Fruit fly (Drosophila melanogaster): ENCODE data around the gene CG32086.
A peak's percentile ranks its signal among the peaks of the same experiment; 100 is the strongest.

CG32086 gene

dm6 chr3L:11555662-11556460 is 28.0 kb downstream of the CG32086 start (continued):
- peak; percentile 41 for TF ChIP-seq CG33213 (GFP tag; optimal IDR thresholded peaks at IDR 0.05)
- TF ChIP-seq CG32772 (GFP tag; IDR thresholded peaks at IDR 0.05), result peak; percentile 46; the same call in 1 of the 2 replicates
- no peak for TF ChIP-seq jigr1 (GFP tag; IDR thresholded peaks at IDR 0.05)
- peak in 1 of 2 experiments; percentile 87 for TF ChIP-seq Eip74EF (GFP tag; optimal IDR thresholded peaks at IDR 0.05)
- peak; percentile 62 for TF ChIP-seq CG18619 (GFP tag; optimal IDR thresholded peaks at IDR 0.05)
- peak; percentile 61 for TF ChIP-seq CG2875 (GFP tag; optimal IDR thresholded peaks at IDR 0.05)
- TF ChIP-seq CG4707 (GFP tag; optimal IDR thresholded peaks at IDR 0.05), result peak; percentile 30
- TF ChIP-seq CG8924 (tag; optimal IDR thresholded peaks at IDR 0.05), result peak; percentile 88
- no peak for TF ChIP-seq pfk (GFP tag; optimal IDR thresholded peaks at IDR 0.05)
- TF ChIP-seq Stat92E (GFP tag; optimal IDR thresholded peaks at IDR 0.05), result no peak
- no peak for TF ChIP-seq D19B (GFP tag; optimal IDR thresholded peaks at IDR 0.05)
- no peak for TF ChIP-seq luna (GFP tag; optimal IDR thresholded peaks at IDR 0.05)
- TF ChIP-seq sob (GFP tag; IDR thresholded peaks at IDR 0.05), result peak; percentile 28; the same call in 1 of the 2 replicates
- no peak for TF ChIP-seq pum (GFP tag; optimal IDR thresholded peaks at IDR 0.05)
- no peak for TF ChIP-seq CG11560 (tag; IDR thresholded peaks at IDR 0.05)
- peak; percentile 69 for TF ChIP-seq CG3281 (GFP tag; optimal IDR thresholded peaks at IDR 0.05)
- peak; percentile 52; the same call in 1 of the 2 replicates for TF ChIP-seq Ada2b (GFP tag; IDR thresholded peaks at IDR 0.05)
- peak; percentile 90 for TF ChIP-seq CG2712 (tag; optimal IDR thresholded peaks at IDR 0.05)
- TF ChIP-seq Fer1 (GFP tag; optimal IDR thresholded peaks at IDR 0.05), result peak; percentile 41
- no peak for TF ChIP-seq sim (GFP tag; IDR thresholded peaks at IDR 0.05)
- peak; percentile 36 for TF ChIP-seq Mes4 (GFP tag; optimal IDR thresholded peaks at IDR 0.05)
- peak; percentile 31 for TF ChIP-seq da (GFP tag; optimal IDR thresholded peaks at IDR 0.05)
- peak; percentile 10 for TF ChIP-seq CG11723 (GFP tag; optimal IDR thresholded peaks at IDR 0.05)
- TF ChIP-seq Hr51 (GFP tag; optimal IDR thresholded peaks at IDR 0.05), result peak in 1 of 2 experiments; percentile 87
- TF ChIP-seq pan (optimal IDR thresholded peaks at IDR 0.05), result no peak
- peak in 1 of 2 experiments; percentile 58 for TF ChIP-seq pan (GFP tag; optimal IDR thresholded peaks at IDR 0.05 in 1 of 2, IDR thresholded peaks at IDR 0.05 in 1 of 2)
- TF ChIP-seq Sin3A (optimal IDR thresholded peaks at IDR 0.05), result no peak
- TF ChIP-seq CG32532 (GFP tag; IDR thresholded peaks at IDR 0.05), result peak; percentile 65
- TF ChIP-seq Rx (GFP tag; IDR thresholded peaks at IDR 0.05), result no peak
- TF ChIP-seq row (GFP tag; IDR thresholded peaks at IDR 0.05), result peak; percentile 74
- no peak for TF ChIP-seq CG4282 (GFP tag; optimal IDR thresholded peaks at IDR 0.05)
- peak; percentile 26 for TF ChIP-seq CG12236 (GFP tag; optimal IDR thresholded peaks at IDR 0.05)
- TF ChIP-seq disco-r (GFP tag; optimal IDR thresholded peaks at IDR 0.05), result peak; percentile 41
- peak; percentile 84 for TF ChIP-seq CG10147 (GFP tag; optimal IDR thresholded peaks at IDR 0.05)
- TF ChIP-seq gsb-n (tag; optimal IDR thresholded peaks at IDR 0.05), result peak; percentile 65
- 0 out of 2 replicates have a peak, but pooled peaks have one; percentile 34 for TF ChIP-seq CG31224 (GFP tag; IDR thresholded peaks at IDR 0.05)
- peak; percentile 36; the same call in 1 of the 2 replicates for TF ChIP-seq E2f2 (GFP tag; IDR thresholded peaks at IDR 0.05)
- TF ChIP-seq cg (GFP tag; optimal IDR thresholded peaks at IDR 0.05), result no peak
- peak; percentile 92 for TF ChIP-seq CG4360 (GFP tag; IDR thresholded peaks at IDR 0.05)
- no peak for TF ChIP-seq esg (GFP tag; conservative IDR thresholded peaks at IDR 0.05)
- no peak for TF ChIP-seq CG4404 (GFP tag; IDR thresholded peaks at IDR 0.05)
- peak; percentile 64 for TF ChIP-seq org-1 (GFP tag; optimal IDR thresholded peaks at IDR 0.05)
- TF ChIP-seq CG10979 (tag; optimal IDR thresholded peaks at IDR 0.05), result peak; percentile 90
- peak; percentile 33; the same call in 1 of the 3 replicates for TF ChIP-seq zfh1 (GFP tag; IDR thresholded peaks at IDR 0.05)
- peak; percentile 55; the same call in 1 of the 2 replicates for TF ChIP-seq CG14667 (GFP tag; IDR thresholded peaks at IDR 0.05)
- TF ChIP-seq CG18764 (GFP tag; optimal IDR thresholded peaks at IDR 0.05), result peak; percentile 59
- TF ChIP-seq al (GFP tag; IDR thresholded peaks at IDR 0.05), result no peak
- TF ChIP-seq gt (GFP tag; IDR thresholded peaks at IDR 0.05), result no peak
- TF ChIP-seq ewg (GFP tag; optimal IDR thresholded peaks at IDR 0.05), result peak; percentile 62
